Worm (Caenorhabditis elegans) whole organism, early embryonic: ENCODE measurements around the gene sqv-3.

ENCODE experiments used
- F13C5.2 ChIP-seq: sonication (generic microtip); optimal IDR thresholded peaks from 2 replicates; lab custom pipeline; 2017; ENCODE audit warnings: mild to moderate bottlenecking, missing genetic modification characterization, inconsistent platforms, missing compliant biosample characterization
- ceh-36 ChIP-seq: sonication (generic microtip); optimal IDR thresholded peaks from 2 replicates; lab custom pipeline; 2016; ENCODE audit warnings: missing genetic modification characterization, inconsistent platforms, missing compliant biosample characterization
- sea-1 ChIP-seq: fragments of 200-800 bp; sonication (Bioruptor generic); conservative IDR thresholded peaks from 2 replicates; pipeline ENCODE4 v1.3.6; 2022; ENCODE audit warnings: missing genetic modification characterization, missing compliant biosample characterization
- tra-4 ChIP-seq: sonication (generic microtip); optimal IDR thresholded peaks from 2 replicates; lab custom pipeline; 2017; ENCODE audit warnings: missing genetic modification characterization, missing compliant biosample characterization

DNA sequence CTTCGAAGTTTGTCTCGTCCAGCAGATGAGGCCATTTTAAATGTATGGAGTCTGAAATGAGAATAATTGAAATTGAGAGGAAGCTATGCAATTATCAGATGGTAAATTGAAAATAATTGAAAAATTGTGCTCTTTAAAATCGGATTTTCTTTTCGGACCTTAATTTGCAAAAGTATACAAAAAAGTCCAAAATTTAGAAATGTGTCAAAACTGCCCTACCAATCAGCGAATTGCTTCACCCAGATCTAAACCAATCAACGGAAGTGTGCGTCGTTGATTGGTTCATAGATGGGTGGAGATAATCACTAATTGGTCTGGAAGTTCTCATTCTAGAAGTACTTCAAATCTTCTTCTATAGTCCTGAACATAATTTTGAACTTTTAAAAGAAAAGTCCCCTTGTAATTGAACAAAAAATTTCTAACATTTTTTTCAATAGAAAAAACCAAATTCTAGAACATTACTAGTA, 9.5 kb upstream of the sqv-3 start, which contains the start of gene R10E11.5:
- TF ChIP-seq sea-1 (GFP tag; lab: Robert Waterston, UW) (no peak), ceh-36 (tag; lab: Kevin White, UChicago) (no peak), tra-4 (tag; lab: Kevin White, UChicago) (no peak), F13C5.2 (tag; lab: Kevin White, UChicago) (no peak)
